Fruit fly (Drosophila melanogaster) whole organism, embryonic: Measurements from ENCODE around the gene waw.
A peak's percentile ranks its signal among the peaks of the same experiment; 100 is the strongest.

Experiments
- Abd-B ChIP-seq: fragments of 200-800 bp; sonication (Bioruptor generic); optimal IDR thresholded peaks from 2 replicates; lab custom pipeline; 2018; ENCODE audit warnings: missing biosample characterization, mild to moderate bottlenecking, missing genetic modification characterization, moderate library complexity
- Asciz ChIP-seq: fragments of 200-800 bp; sonication (Bioruptor generic); optimal IDR thresholded peaks from 2 replicates; lab custom pipeline; 2017; ENCODE audit warnings: missing biosample characterization, mild to moderate bottlenecking, missing genetic modification characterization, missing genetic modification reagents
- Atf-2 ChIP-seq: fragments of 200-800 bp; sonication (Bioruptor generic); optimal IDR thresholded peaks from 2 replicates; lab custom pipeline; 2016; ENCODE audit warnings: missing biosample characterization, missing genetic modification characterization
- Awh ChIP-seq: fragments of 200-800 bp; sonication (Bioruptor generic); IDR thresholded peaks from 2 replicates; pipeline ENCODE4, ENCODE4 v1.3.6; 2022; ENCODE audit warnings: missing biosample characterization, missing genetic modification characterization
- Bdp1 ChIP-seq: fragments of 200-800 bp; sonication (Bioruptor generic); optimal IDR thresholded peaks from 3 replicates; lab custom pipeline; 2016; ENCODE audit warnings: missing biosample characterization, missing genetic modification characterization
- CG11695 ChIP-seq: fragments of 200-800 bp; sonication (Bioruptor generic); IDR thresholded peaks from 3 replicates; pipeline ENCODE4 v1.3.6; 2022; ENCODE audit warnings: missing biosample characterization, missing genetic modification characterization
- CG12659 ChIP-seq: fragments of 200-800 bp; sonication (Bioruptor generic); optimal IDR thresholded peaks from 3 replicates; lab custom pipeline; 2017; ENCODE audit warnings: mild to moderate bottlenecking, missing biosample characterization, missing genetic modification reagents, missing genetic modification characterization
- CG13287 ChIP-seq: fragments of 200-800 bp; sonication (Bioruptor generic); IDR thresholded peaks from 2 replicates; pipeline ENCODE4 v1.3.6; 2022; ENCODE audit warnings: missing biosample characterization, missing genetic modification characterization; ENCODE audit not compliant: partially characterized antibody
- CG13624 ChIP-seq: fragments of 200-800 bp; sonication (Bioruptor generic); optimal IDR thresholded peaks from 2 replicates; lab custom pipeline; 2016; ENCODE audit warnings: missing biosample characterization, missing genetic modification characterization
- CG14050 ChIP-seq: fragments of 200-800 bp; sonication (Bioruptor generic); IDR thresholded peaks from 3 replicates; pipeline ENCODE4 v1.3.6; 2022; ENCODE audit warnings: missing biosample characterization, missing genetic modification characterization
- CG15601 ChIP-seq: fragments of 200-800 bp; sonication (Bioruptor generic); optimal IDR thresholded peaks from 3 replicates; lab custom pipeline; 2019; ENCODE audit warnings: missing biosample characterization, mild to moderate bottlenecking, missing genetic modification characterization, moderate library complexity
- CG16815 ChIP-seq: fragments of 200-800 bp; sonication (Bioruptor generic); optimal IDR thresholded peaks from 3 replicates; lab custom pipeline; 2017; ENCODE audit warnings: missing biosample characterization, mild to moderate bottlenecking, missing genetic modification characterization
- CG16863 ChIP-seq: fragments of 200-800 bp; sonication (Bioruptor generic); optimal IDR thresholded peaks from 3 replicates; lab custom pipeline; 2016; ENCODE audit warnings: missing biosample characterization, missing genetic modification characterization
- CG17186 ChIP-seq: fragments of 200-800 bp; sonication (Bioruptor generic); optimal IDR thresholded peaks from 3 replicates; lab custom pipeline; 2017; ENCODE audit warnings: missing biosample characterization, missing genetic modification reagents, missing genetic modification characterization
- CG18619 ChIP-seq: fragments of 200-800 bp; sonication (Bioruptor generic); optimal IDR thresholded peaks from 3 replicates; lab custom pipeline; 2017; ENCODE audit warnings: missing biosample characterization, mild to moderate bottlenecking, missing genetic modification characterization
- CG3163 ChIP-seq: fragments of 200-800 bp; sonication (Bioruptor generic); optimal IDR thresholded peaks from 3 replicates; lab custom pipeline; 2016; ENCODE audit warnings: missing biosample characterization, missing genetic modification characterization
- CG33213 ChIP-seq: fragments of 200-800 bp; sonication (Bioruptor generic); optimal IDR thresholded peaks from 3 replicates; lab custom pipeline; 2016; ENCODE audit warnings: missing biosample characterization, missing genetic modification characterization
- CG3726 ChIP-seq: fragments of 200-800 bp; sonication (Bioruptor generic); IDR thresholded peaks from 3 replicates; pipeline ENCODE4, ENCODE4 v1.3.6; 2022; ENCODE audit warnings: missing biosample characterization, missing genetic modification characterization
- CG4617 ChIP-seq: fragments of 200-800 bp; sonication (Bioruptor generic); optimal IDR thresholded peaks from 3 replicates; lab custom pipeline; 2016; ENCODE audit warnings: missing biosample characterization, missing genetic modification characterization, borderline replicate concordance
- CG7372 ChIP-seq: fragments of 200-800 bp; sonication (Bioruptor generic); IDR thresholded peaks from 2 replicates; pipeline ENCODE4 v1.3.6; 2022; ENCODE audit warnings: missing biosample characterization, missing genetic modification characterization
- CG7987 ChIP-seq: fragments of 200-800 bp; sonication (Bioruptor generic); optimal IDR thresholded peaks from 2 replicates; lab custom pipeline; 2018; ENCODE audit warnings: missing biosample characterization, mild to moderate bottlenecking, missing genetic modification characterization, moderate library complexity
- CG8478 ChIP-seq: fragments of >200 bp; optimal IDR thresholded peaks from 2 replicates; lab custom pipeline; 2018
- CG9876 ChIP-seq: fragments of 200-800 bp; sonication (Bioruptor generic); optimal IDR thresholded peaks from 2 replicates; lab custom pipeline; 2016; ENCODE audit warnings: missing biosample characterization, missing genetic modification characterization
- CoRest ChIP-seq: fragments of 200-800 bp; sonication (Bioruptor generic); optimal IDR thresholded peaks from 3 replicates; lab custom pipeline; 2018; ENCODE audit warnings: missing biosample characterization, mild to moderate bottlenecking, missing genetic modification characterization, moderate library complexity
- Dll ChIP-seq: fragments of 200-800 bp; sonication (Bioruptor generic); IDR thresholded peaks from 4 replicates; pipeline ENCODE4 v1.3.6; 2022; ENCODE audit warnings: missing biosample characterization, missing genetic modification characterization; ENCODE audit not compliant: partially characterized antibody
- E2f2 ChIP-seq: fragments of 200-800 bp; sonication (Bioruptor generic); IDR thresholded peaks from 2 replicates; pipeline ENCODE4 v1.3.6; 2022; ENCODE audit warnings: missing biosample characterization, missing genetic modification characterization
- Elba2 ChIP-seq: fragments of 200-800 bp; sonication (Bioruptor generic); optimal IDR thresholded peaks from 3 replicates; lab custom pipeline; 2016; ENCODE audit warnings: missing biosample characterization, missing genetic modification characterization
- Hr78 ChIP-seq, 2 experiments: fragments of 200-800 bp in 1 of 2; fragments of >200 bp in 1 of 2; sonication (Bioruptor generic) in 1 of 2; optimal IDR thresholded peaks; 2 replicates each; lab custom pipeline; 2017 to 2019; ENCODE audit warnings: missing biosample characterization in 2 of 2, missing genetic modification characterization in 2 of 2, mild to moderate bottlenecking in 1 of 2, moderate library complexity in 1 of 2
- Lhr ChIP-seq: fragments of 200-800 bp; sonication (Bioruptor generic); optimal IDR thresholded peaks from 3 replicates; lab custom pipeline; 2017; ENCODE audit warnings: mild to moderate bottlenecking, missing biosample characterization, missing genetic modification reagents, missing genetic modification characterization
- Meics ChIP-seq: fragments of 200-800 bp; sonication (Bioruptor generic); optimal IDR thresholded peaks from 2 replicates; lab custom pipeline; 2017; ENCODE audit warnings: missing biosample characterization, mild to moderate bottlenecking, missing genetic modification characterization
- NFAT ChIP-seq: fragments of 200-800 bp; sonication (Bioruptor generic); IDR thresholded peaks from 2 replicates; pipeline ENCODE4 v1.3.6; 2022; ENCODE audit warnings: missing biosample characterization, missing genetic modification characterization
- Nf-YB ChIP-seq: fragments of 200-800 bp; sonication (Bioruptor generic); optimal IDR thresholded peaks from 3 replicates; lab custom pipeline; 2019; ENCODE audit warnings: missing biosample characterization, mild to moderate bottlenecking, missing genetic modification characterization, moderate library complexity
- PHDP ChIP-seq: fragments of 200-800 bp; sonication (Bioruptor generic); optimal IDR thresholded peaks from 3 replicates; lab custom pipeline; 2018; ENCODE audit warnings: missing biosample characterization, mild to moderate bottlenecking, missing genetic modification characterization, moderate library complexity
- Sin3A ChIP-seq: fragments of >200 bp; optimal IDR thresholded peaks from 2 replicates; lab custom pipeline; 2018
- Sry-β ChIP-seq: fragments of 200-800 bp; sonication (Bioruptor generic); optimal IDR thresholded peaks from 2 replicates; lab custom pipeline; 2018; ENCODE audit warnings: missing biosample characterization, mild to moderate bottlenecking, missing genetic modification characterization, moderate library complexity
- az2 ChIP-seq: fragments of 200-800 bp; sonication (Bioruptor generic); optimal IDR thresholded peaks from 3 replicates; lab custom pipeline; 2016; ENCODE audit warnings: missing biosample characterization, missing genetic modification characterization
- eyg ChIP-seq: fragments of 200-800 bp; sonication (Bioruptor generic); optimal IDR thresholded peaks from 3 replicates; lab custom pipeline; 2016; ENCODE audit warnings: missing biosample characterization, missing genetic modification characterization
- fd3F ChIP-seq: fragments of 200-800 bp; sonication (Bioruptor generic); optimal IDR thresholded peaks from 2 replicates; lab custom pipeline; 2018; ENCODE audit warnings: missing biosample characterization, mild to moderate bottlenecking, missing genetic modification characterization, moderate library complexity
- fu2 ChIP-seq: fragments of 200-800 bp; sonication (Bioruptor generic); optimal IDR thresholded peaks from 2 replicates; lab custom pipeline; 2016; ENCODE audit warnings: missing biosample characterization, missing genetic modification characterization
- gsb-n ChIP-seq: fragments of 200-800 bp; sonication (Bioruptor generic); optimal IDR thresholded peaks from 3 replicates; lab custom pipeline; 2018; ENCODE audit warnings: missing biosample characterization, mild to moderate bottlenecking, missing genetic modification characterization
- hb ChIP-seq: fragments of 200-800 bp; sonication (Bioruptor generic); IDR thresholded peaks from 3 replicates; pipeline ENCODE4 v1.3.6; 2022; ENCODE audit warnings: missing biosample characterization, missing genetic modification characterization; ENCODE audit not compliant: partially characterized antibody
- inv ChIP-seq: fragments of 200-800 bp; sonication (Bioruptor generic); IDR thresholded peaks from 2 replicates; pipeline ENCODE4 v1.3.6; 2022; ENCODE audit warnings: missing biosample characterization, missing genetic modification characterization; ENCODE audit not compliant: partially characterized antibody
- pho ChIP-seq: fragments of 200-800 bp; sonication (Bioruptor generic); optimal IDR thresholded peaks from 2 replicates; lab custom pipeline; 2016; ENCODE audit warnings: missing biosample characterization, missing genetic modification characterization
- phol ChIP-seq: fragments of 200-800 bp; sonication (Bioruptor generic); optimal IDR thresholded peaks from 3 replicates; lab custom pipeline; 2018; ENCODE audit warnings: missing biosample characterization, mild to moderate bottlenecking, missing genetic modification characterization, moderate library complexity
- pros ChIP-seq: fragments of 200-800 bp; sonication (Bioruptor generic); optimal IDR thresholded peaks from 3 replicates; lab custom pipeline; 2019; ENCODE audit warnings: missing biosample characterization, mild to moderate bottlenecking, missing genetic modification characterization, moderate library complexity
- shn ChIP-seq: fragments of 200-800 bp; sonication (Bioruptor generic); optimal IDR thresholded peaks from 3 replicates; lab custom pipeline; 2016; ENCODE audit warnings: missing biosample characterization, missing genetic modification characterization
- sna ChIP-seq: fragments of 200-800 bp; sonication (Bioruptor generic); IDR thresholded peaks from 2 replicates; pipeline ENCODE4 v1.3.6; 2022; ENCODE audit warnings: missing biosample characterization, missing genetic modification characterization; ENCODE audit not compliant: partially characterized antibody
- tna ChIP-seq: fragments of 200-800 bp; sonication (Bioruptor generic); IDR thresholded peaks from 2 replicates; pipeline ENCODE4 v1.3.6; 2022; ENCODE audit warnings: missing biosample characterization, missing genetic modification characterization; ENCODE audit not compliant: partially characterized antibody
- tx ChIP-seq: fragments of 200-800 bp; sonication (Bioruptor generic); optimal IDR thresholded peaks from 2 replicates; lab custom pipeline; 2016; ENCODE audit warnings: missing biosample characterization, missing genetic modification characterization

Gene waw

DNA sequence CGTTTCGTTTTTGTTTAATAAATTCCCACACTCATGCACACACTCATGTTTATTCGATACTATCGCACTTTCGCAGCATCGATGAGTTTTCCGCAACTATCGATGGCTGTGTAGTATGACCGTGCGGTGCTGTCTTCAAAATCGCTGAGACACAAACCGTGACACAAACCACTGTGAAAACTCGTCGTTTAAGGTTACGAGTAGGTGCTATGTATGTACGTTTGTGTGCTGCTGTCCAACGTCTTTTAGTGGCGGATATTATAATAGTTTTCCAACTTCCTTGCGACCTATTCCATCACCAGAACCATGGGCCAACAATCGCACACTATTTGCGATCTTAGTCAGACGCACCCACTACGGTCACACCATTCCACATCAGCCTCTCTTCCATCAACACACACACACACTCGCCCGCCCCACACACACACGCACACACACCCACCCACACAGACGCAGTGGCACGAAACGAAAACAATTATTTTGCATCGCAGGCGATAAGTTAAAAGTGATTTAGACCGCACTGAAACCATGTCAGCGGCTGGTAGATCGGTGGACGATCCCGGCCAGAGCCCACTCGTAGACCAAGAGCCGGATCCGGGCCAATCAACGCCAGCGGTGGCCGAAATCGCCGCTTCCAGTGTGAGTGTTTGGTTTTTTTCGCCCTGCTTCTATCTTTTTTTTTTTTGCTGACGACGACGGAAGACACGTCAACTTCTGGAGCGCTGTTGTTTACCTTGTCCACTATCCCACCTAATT, 38.7 kb upstream of the waw start, which contains the start of the genes Dd and CG1486 (continued):
- no peak for TF ChIP-seq pros (GFP tag; lab: Kevin White, UChicago)
- TF ChIP-seq Awh (GFP tag; lab: Robert Waterston, UW): no peak
- TF ChIP-seq PHDP (tag; lab: Kevin White, UChicago): no peak
- peak; percentile 23; the same call in 1 of the 2 replicates for TF ChIP-seq E2f2 (GFP tag; lab: Robert Waterston, UW)
- TF ChIP-seq Asciz: no peak
- TF ChIP-seq Dll: peak; percentile 86
- TF ChIP-seq CG16815 (GFP tag; lab: Kevin White, UChicago): no peak
- TF ChIP-seq CoRest (tag; lab: Kevin White, UChicago): peak; percentile 37
- TF ChIP-seq CG8478: peak; percentile 94
- no peak for TF ChIP-seq tx
- peak; percentile 90 for TF ChIP-seq hb (GFP tag; lab: Robert Waterston, UW)
- TF ChIP-seq az2 (GFP tag; lab: Kevin White, UChicago): no peak
- peak; percentile 64 for TF ChIP-seq CG12659 (GFP tag; lab: Kevin White, UChicago)
- peak; percentile 69; the same call in 1 of the 2 replicates for TF ChIP-seq sna (GFP tag; lab: Robert Waterston, UW)
- TF ChIP-seq CG13287 (GFP tag; lab: Robert Waterston, UW): peak; percentile 80
- TF ChIP-seq fu2 (GFP tag; lab: Kevin White, UChicago): no peak
- peak; percentile 26 for TF ChIP-seq Abd-B (GFP tag; lab: Kevin White, UChicago)
- TF ChIP-seq eyg: no peak
- TF ChIP-seq CG4617 (GFP tag; lab: Kevin White, UChicago): peak; percentile 79
- TF ChIP-seq CG17186 (GFP tag; lab: Kevin White, UChicago): peak; percentile 92
- TF ChIP-seq pho (GFP tag; lab: Kevin White, UChicago): peak; percentile 11
- no peak for TF ChIP-seq Meics
- TF ChIP-seq Sry-β (GFP tag; lab: Kevin White, UChicago): no peak
- no peak for TF ChIP-seq Hr78 (GFP tag; optimal IDR thresholded peaks at IDR 0.05; lab: Kevin White, UChicago)
- no peak for TF ChIP-seq CG3726
- no peak for TF ChIP-seq shn (GFP tag; lab: Kevin White, UChicago)
- TF ChIP-seq NFAT (GFP tag; lab: Robert Waterston, UW): no peak
- TF ChIP-seq CG7372 (GFP tag; lab: Robert Waterston, UW): no peak
- TF ChIP-seq Sin3A (lab: Kevin White, UChicago): peak; percentile 98
- TF ChIP-seq fd3F: no peak
- TF ChIP-seq Elba2 (GFP tag; lab: Kevin White, UChicago): peak; percentile 21
- TF ChIP-seq CG15601 (tag; lab: Kevin White, UChicago): no peak
- peak; percentile 89 for TF ChIP-seq inv
- TF ChIP-seq CG9876 (GFP tag; lab: Kevin White, UChicago): no peak
- no peak for TF ChIP-seq CG11695 (GFP tag; lab: Robert Waterston, UW)
- peak; percentile 44 for TF ChIP-seq CG33213
- TF ChIP-seq CG18619 (GFP tag; lab: Kevin White, UChicago): no peak
- peak; percentile 49 for TF ChIP-seq CG16863 (GFP tag; lab: Kevin White, UChicago)
- peak; percentile 19 for TF ChIP-seq CG13624 (GFP tag; lab: Kevin White, UChicago)
- TF ChIP-seq Atf-2 (GFP tag; lab: Kevin White, UChicago): peak; percentile 3
- TF ChIP-seq gsb-n (tag; lab: Kevin White, UChicago): no peak
- TF ChIP-seq Nf-YB: no peak
- TF ChIP-seq Lhr (GFP tag; lab: Kevin White, UChicago): peak; percentile 70
- TF ChIP-seq phol (tag; lab: Kevin White, UChicago): peak; percentile 51
- TF ChIP-seq CG14050 (GFP tag; lab: Robert Waterston, UW): no peak
- no peak for TF ChIP-seq CG7987 (GFP tag; lab: Kevin White, UChicago)
- no peak for TF ChIP-seq Bdp1 (GFP tag; lab: Kevin White, UChicago)
- no peak for TF ChIP-seq CG3163 (GFP tag; lab: Kevin White, UChicago)
- peak; percentile 73 for TF ChIP-seq tna (GFP tag; lab: Robert Waterston, UW)
